Worm (Caenorhabditis elegans) whole organism, L1 larva: ENCODE results near the gene nlp-31.

ENCODE experiments used
- alr-1 ChIP-seq: fragments of 200-800 bp; sonication (Bioruptor generic); optimal IDR thresholded peaks from 2 replicates; lab custom pipeline; 2018; ENCODE audit warnings: borderline replicate concordance, mild to moderate bottlenecking, missing genetic modification characterization, missing compliant biosample characterization
- blmp-1 ChIP-seq: fragments of 150-350 bp; optimal IDR thresholded peaks from 2 replicates; lab custom pipeline; 2014; ENCODE audit warnings: missing biosample characterization, missing genetic modification characterization
- ceh-88 ChIP-seq: fragments of 200-800 bp; sonication (Bioruptor generic); IDR thresholded peaks from 2 replicates; pipeline ENCODE4 v1.3.6; 2022; ENCODE audit warnings: missing genetic modification characterization, missing compliant biosample characterization
- ceh-90 ChIP-seq: sonication (generic microtip); optimal IDR thresholded peaks from 2 replicates; lab custom pipeline; 2016; ENCODE audit warnings: missing genetic modification characterization, missing compliant biosample characterization
- efl-1 ChIP-seq, 4 experiments: fragments of 150-350 bp; optimal IDR thresholded peaks in 3 of 4; peaks in 1 of 4; 1 replicate in 1 of 4; 2 replicates in 3 of 4; lab custom pipeline; 2014; ENCODE audit warnings: missing biosample characterization in 2 of 4, missing genetic modification characterization in 2 of 4, missing genetic modification reagents in 2 of 4
- elt-3 ChIP-seq, 6 experiments: fragments of 150-350 bp in 1 of 6; sonication (generic microtip); optimal IDR thresholded peaks; 2 replicates each; lab custom pipeline; 2017 to 2018; ENCODE audit warnings: missing biosample characterization in 6 of 6, missing genetic modification characterization in 6 of 6, inconsistent platforms in 1 of 6
- ets-5 ChIP-seq: fragments of 200-800 bp; sonication (Bioruptor generic); IDR thresholded peaks from 2 replicates; pipeline ENCODE4 v1.3.6; 2022; ENCODE audit warnings: missing genetic modification characterization, missing compliant biosample characterization
- fkh-8 ChIP-seq: sonication (generic microtip); optimal IDR thresholded peaks from 2 replicates; lab custom pipeline; 2016; ENCODE audit warnings: mild to moderate bottlenecking, missing genetic modification characterization, missing compliant biosample characterization
- fos-1 ChIP-seq: fragments of 150-350 bp; optimal IDR thresholded peaks from 2 replicates; lab custom pipeline; 2014; ENCODE audit warnings: missing biosample characterization, missing genetic modification characterization
- grh-1 ChIP-seq: fragments of 200-800 bp; sonication (Bioruptor generic); IDR thresholded peaks from 2 replicates; pipeline ENCODE4 v1.3.6; 2022; ENCODE audit warnings: missing genetic modification reagents, missing genetic modification characterization, missing compliant biosample characterization
- hlh-17 ChIP-seq: fragments of 200-800 bp; sonication (Bioruptor generic); optimal IDR thresholded peaks from 2 replicates; lab custom pipeline; 2018; ENCODE audit warnings: missing genetic modification characterization, mild to moderate bottlenecking, missing compliant biosample characterization, moderate library complexity, borderline replicate concordance
- hpl-2 ChIP-seq: fragments of 150-350 bp; optimal IDR thresholded peaks from 2 replicates; lab custom pipeline; 2014; ENCODE audit warnings: missing biosample characterization, missing genetic modification reagents, missing genetic modification characterization
- lin-14 ChIP-seq: fragments of 200-800 bp; sonication (Bioruptor generic); optimal IDR thresholded peaks from 2 replicates; lab custom pipeline; 2018; ENCODE audit warnings: mild to moderate bottlenecking, missing genetic modification characterization, moderate library complexity, missing compliant biosample characterization
- lin-15B ChIP-seq: fragments of 150-350 bp; sonication (generic microtip); optimal IDR thresholded peaks from 3 replicates; lab custom pipeline; 2014; ENCODE audit warnings: missing biosample characterization, missing genetic modification characterization
- lin-35 ChIP-seq, 2 experiments: fragments of 150-350 bp; optimal IDR thresholded peaks; 2 replicates each; lab custom pipeline; 2014; ENCODE audit warnings: missing biosample characterization in 2 of 2, missing genetic modification characterization in 2 of 2, missing genetic modification reagents in 2 of 2
- mdl-1 ChIP-seq, 2 experiments: fragments of 150-350 bp; optimal IDR thresholded peaks; 2 replicates each; lab custom pipeline; 2014 to 2017; ENCODE audit warnings: missing biosample characterization in 2 of 2, missing genetic modification characterization in 2 of 2, inconsistent platforms in 1 of 2
- mef-2 ChIP-seq: fragments of 150-350 bp; optimal IDR thresholded peaks from 2 replicates; lab custom pipeline; 2014; ENCODE audit warnings: missing biosample characterization, missing genetic modification characterization
- mep-1 ChIP-seq: fragments of 150-350 bp; optimal IDR thresholded peaks from 2 replicates; lab custom pipeline; 2014; ENCODE audit warnings: missing biosample characterization, missing genetic modification characterization
- nhr-11 ChIP-seq: fragments of 150-350 bp; optimal IDR thresholded peaks from 2 replicates; lab custom pipeline; 2014; ENCODE audit warnings: missing biosample characterization, missing genetic modification characterization
- nhr-20 ChIP-seq: sonication (generic microtip); optimal IDR thresholded peaks from 2 replicates; lab custom pipeline; 2016; ENCODE audit warnings: mild to moderate bottlenecking, missing genetic modification characterization, missing compliant biosample characterization
- nhr-28 ChIP-seq: fragments of 150-350 bp; optimal IDR thresholded peaks from 2 replicates; lab custom pipeline; 2014; ENCODE audit warnings: missing biosample characterization, missing genetic modification characterization
- nhr-71 ChIP-seq: sonication (generic microtip); optimal IDR thresholded peaks from 2 replicates; lab custom pipeline; 2016; ENCODE audit warnings: mild to moderate bottlenecking, missing genetic modification characterization, moderate library complexity, missing compliant biosample characterization
- nhr-76 ChIP-seq: sonication (generic microtip); optimal IDR thresholded peaks from 2 replicates; lab custom pipeline; 2017; ENCODE audit warnings: missing biosample characterization, missing genetic modification characterization
- nhr-85 ChIP-seq: sonication (generic microtip); peaks from one replicate; lab custom pipeline; 2016; ENCODE audit warnings: missing genetic modification characterization, inconsistent platforms, missing compliant biosample characterization
- nhr-90 ChIP-seq: sonication (generic microtip); optimal IDR thresholded peaks from 2 replicates; lab custom pipeline; 2016; ENCODE audit warnings: mild to moderate bottlenecking, missing genetic modification characterization, missing compliant biosample characterization; ENCODE audit not compliant: poor library complexity
- pax-3 ChIP-seq: fragments of 200-800 bp; sonication (Bioruptor generic); optimal IDR thresholded peaks from 2 replicates; lab custom pipeline; 2018; ENCODE audit warnings: mild to moderate bottlenecking, missing genetic modification characterization, moderate library complexity, missing compliant biosample characterization
- pqm-1 ChIP-seq: sonication (generic microtip); optimal IDR thresholded peaks from 3 replicates; lab custom pipeline; 2017; ENCODE audit warnings: missing biosample characterization, missing genetic modification characterization
- rnt-1 ChIP-seq: sonication (generic microtip); optimal IDR thresholded peaks from 2 replicates; lab custom pipeline; 2016; ENCODE audit warnings: mild to moderate bottlenecking, missing genetic modification characterization, moderate library complexity, missing compliant biosample characterization
- skn-1 ChIP-seq: fragments of 150-350 bp; optimal IDR thresholded peaks from 2 replicates; lab custom pipeline; 2014; ENCODE audit warnings: missing biosample characterization, missing genetic modification characterization
- snu-23 ChIP-seq: sonication (generic microtip); optimal IDR thresholded peaks from 2 replicates; lab custom pipeline; 2016; ENCODE audit warnings: missing genetic modification characterization, missing compliant biosample characterization
- sup-37 ChIP-seq: fragments of 200-800 bp; sonication (Bioruptor generic); optimal IDR thresholded peaks from 2 replicates; lab custom pipeline; 2018; ENCODE audit warnings: mild to moderate bottlenecking, missing genetic modification characterization, missing compliant biosample characterization
- tlp-1 ChIP-seq: fragments of 150-350 bp; optimal IDR thresholded peaks from 2 replicates; lab custom pipeline; 2014; ENCODE audit warnings: missing biosample characterization, missing genetic modification characterization
- unc-130 ChIP-seq: fragments of 150-350 bp; optimal IDR thresholded peaks from 2 replicates; lab custom pipeline; 2017; ENCODE audit warnings: missing biosample characterization, missing genetic modification characterization, inconsistent platforms
- zag-1 ChIP-seq: fragments of 150-350 bp; optimal IDR thresholded peaks from 2 replicates; lab custom pipeline; 2014; ENCODE audit warnings: missing biosample characterization, missing genetic modification characterization
- zip-4 ChIP-seq: fragments of 200-800 bp; sonication (Bioruptor generic); optimal IDR thresholded peaks from 2 replicates; lab custom pipeline; 2018; ENCODE audit warnings: mild to moderate bottlenecking, missing genetic modification characterization, moderate library complexity, missing compliant biosample characterization

Gene nlp-31

DNA sequence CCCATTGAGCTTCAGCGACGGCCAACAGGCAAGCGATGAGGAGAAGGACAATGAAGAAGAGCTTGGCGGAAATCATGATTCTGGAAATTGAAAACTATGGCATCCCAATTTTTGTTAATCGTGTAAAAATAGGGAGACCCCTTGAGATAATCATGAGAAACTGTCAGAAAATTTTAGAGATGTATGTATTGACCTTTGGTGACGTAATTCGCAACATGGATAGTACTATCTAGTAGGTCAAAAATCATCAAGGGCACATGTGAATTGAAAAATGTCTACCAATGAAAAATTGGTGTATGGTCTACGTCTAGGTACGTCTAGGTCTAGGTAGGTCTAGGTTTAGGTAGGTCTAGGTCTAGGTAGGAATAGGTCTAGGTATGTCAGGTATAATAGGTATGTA is 802 bp upstream of the nlp-31 start, which contains the start of gene nlp-34:
TSS of gene nlp-34 (minus strand) at position 82 of the 400 bp plus-strand sequence.
- TF ChIP-seq snu-23 (GFP tag; lab: Kevin White, UChicago) (no peak), nhr-85 (tag; lab: Kevin White, UChicago) (peak; percentile 73)

DNA sequence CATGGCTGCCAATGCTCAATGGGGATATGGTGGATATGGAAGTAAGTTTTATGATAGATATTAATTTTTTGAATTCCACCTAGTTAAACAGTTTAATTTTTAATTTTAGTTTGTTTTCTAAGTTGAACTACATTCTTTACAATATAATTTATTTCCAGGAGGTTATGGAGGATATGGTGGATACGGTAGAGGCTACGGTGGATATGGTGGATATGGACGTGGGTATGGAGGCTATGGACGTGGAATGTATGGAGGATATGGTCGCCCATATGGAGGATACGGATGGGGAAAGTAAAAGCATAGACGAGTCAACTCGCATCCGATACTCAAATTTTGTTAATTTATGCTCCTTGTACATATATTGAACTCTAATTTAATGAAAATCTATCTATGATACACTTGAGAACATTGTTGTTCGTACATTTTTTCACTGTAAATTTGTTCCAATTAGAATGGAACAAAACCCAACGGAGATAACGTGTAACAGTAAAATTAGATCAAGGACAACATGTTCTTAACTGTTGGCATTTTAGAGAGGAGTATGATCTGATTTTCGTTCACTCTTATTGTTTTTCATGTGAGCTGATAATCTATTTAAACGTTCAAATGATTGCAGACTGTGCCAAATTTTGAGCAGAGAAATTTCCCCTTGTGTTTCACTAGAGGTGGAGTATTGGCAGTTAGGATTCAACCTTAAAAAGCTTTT is 526 bp downstream of the nlp-31 start:
- no peak for TF ChIP-seq rnt-1 (tag; lab: Kevin White, UChicago)
- TF ChIP-seq hlh-17 (GFP tag; lab: Kevin White, UChicago): no peak
- no peak for TF ChIP-seq nhr-76 (tag; lab: Kevin White, UChicago)
- TF ChIP-seq zip-4: no peak
- no peak for TF ChIP-seq efl-1 (optimal IDR thresholded peaks at IDR 0.05; lab: Kevin White, UChicago)
- TF ChIP-seq efl-1 (GFP tag; optimal IDR thresholded peaks at IDR 0.05 in 1 of 2; lab: Kevin White, UChicago): no peak
- TF ChIP-seq fkh-8: no peak
- no peak for TF ChIP-seq hpl-2 (GFP tag; lab: Kevin White, UChicago)
- no peak for TF ChIP-seq nhr-71
- TF ChIP-seq tlp-1 (tag; lab: Kevin White, UChicago): no peak
- TF ChIP-seq ets-5 (GFP tag; lab: Robert Waterston, UW): no peak

ce11 chrV:3981680-3982079 is 1.8 kb downstream of the nlp-31 start, which contains the start of gene nlp-30:
Gene nlp-30 (plus strand): TSS chrV:3981980.
- TF ChIP-seq nhr-11 (tag; lab: Kevin White, UChicago) (no peak), mep-1 (tag; lab: Kevin White, UChicago) (no peak), alr-1 (tag; lab: Kevin White, UChicago) (no peak), unc-130 (tag; lab: Kevin White, UChicago) (no peak), zag-1 (tag; lab: Kevin White, UChicago) (no peak), ceh-90 (no peak), mef-2 (tag; lab: Kevin White, UChicago) (no peak), sup-37 (GFP tag; lab: Kevin White, UChicago) (no peak), fos-1 (no peak), lin-15B (tag; lab: Kevin White, UChicago) (no peak), hpl-2 (GFP tag; lab: Kevin White, UChicago) (no peak)

- peak in 1 of 2 experiments; percentile 9 for TF ChIP-seq mdl-1 (tag; optimal IDR thresholded peaks at IDR 0.05; lab: Kevin White, UChicago)
- peak; percentile 58 for TF ChIP-seq nhr-71
- 0 out of 2 replicates have a peak, but pooled peaks have one; percentile 24 for TF ChIP-seq grh-1 (GFP tag; lab: Robert Waterston, UW)
- peak; percentile 71 for TF ChIP-seq nhr-20 (tag; lab: Kevin White, UChicago)
- peak in 1 of 2 experiments; percentile 15 for TF ChIP-seq lin-35 (GFP tag; optimal IDR thresholded peaks at IDR 0.05; lab: Kevin White, UChicago)
- TF ChIP-seq skn-1 (tag; lab: Kevin White, UChicago): no peak
- TF ChIP-seq pax-3 (tag; lab: Kevin White, UChicago): no peak
- no peak for TF ChIP-seq hpl-2 (GFP tag; lab: Kevin White, UChicago)
- peak; percentile 87 for TF ChIP-seq blmp-1 (tag; lab: Kevin White, UChicago)
- peak; percentile 46 for TF ChIP-seq lin-14 (GFP tag; lab: Kevin White, UChicago)
- TF ChIP-seq nhr-85 (tag; lab: Kevin White, UChicago): peak; percentile 86
- no peak for TF ChIP-seq lin-15B (tag; lab: Kevin White, UChicago)
- peak in 1 of 6 experiments; percentile 56 for TF ChIP-seq elt-3 (tag; optimal IDR thresholded peaks at IDR 0.05; lab: Kevin White, UChicago)
- peak; percentile 50 for TF ChIP-seq snu-23 (GFP tag; lab: Kevin White, UChicago)
- no peak for TF ChIP-seq ceh-90
Observed at ce11 chrV:3984178-3984577, 4.3 kb downstream of the nlp-31 start, which contains the start of gene nlp-29. Gene nlp-29 (plus strand): TSS chrV:3984425.

DNA sequence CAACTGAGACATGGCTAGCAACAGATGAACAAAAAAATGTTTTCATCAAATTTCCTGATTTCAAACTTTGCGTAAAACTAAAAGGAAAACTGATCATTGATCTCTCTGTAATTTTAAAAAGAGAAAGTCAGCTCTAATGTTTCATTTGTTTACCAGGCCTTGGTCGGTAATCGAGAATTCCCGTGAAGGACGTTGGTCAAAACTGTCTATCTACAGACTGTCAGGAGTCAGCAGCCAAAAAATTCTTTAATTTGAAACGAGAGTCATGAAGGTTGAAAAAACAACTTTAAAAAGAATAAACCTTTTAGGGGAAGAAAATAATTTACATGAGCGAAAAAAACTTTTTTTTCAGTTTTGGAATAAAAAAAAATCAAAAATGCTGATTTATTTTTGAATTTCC is 5.2 kb downstream of the nlp-31 start:
- TF ChIP-seq pqm-1 (tag; lab: Kevin White, UChicago): no peak
- TF ChIP-seq nhr-85 (tag; lab: Kevin White, UChicago): peak; percentile 88
- peak; percentile 42 for TF ChIP-seq lin-14 (GFP tag; lab: Kevin White, UChicago)
- peak in 1 of 6 experiments; percentile 19 for TF ChIP-seq elt-3 (tag; optimal IDR thresholded peaks at IDR 0.05; lab: Kevin White, UChicago)
- peak; percentile 20 for TF ChIP-seq nhr-71
- TF ChIP-seq blmp-1 (tag; lab: Kevin White, UChicago): peak; percentile 77
- TF ChIP-seq nhr-28 (tag; lab: Kevin White, UChicago): no peak
- peak; percentile 42 for TF ChIP-seq nhr-20 (tag; lab: Kevin White, UChicago)
- TF ChIP-seq efl-1 (optimal IDR thresholded peaks at IDR 0.05; lab: Kevin White, UChicago): no peak
- peak in 1 of 2 experiments; percentile 23 for TF ChIP-seq efl-1 (GFP tag; optimal IDR thresholded peaks at IDR 0.05 in 1 of 2; lab: Kevin White, UChicago)
- no peak for TF ChIP-seq nhr-90 (tag; lab: Kevin White, UChicago)
- TF ChIP-seq ceh-88: no peak
- TF ChIP-seq, all 84 proteins: peak for 7
